Worm (Caenorhabditis elegans): ENCODE data around the gene shl-1.

Gene shl-1

ce11 chrIV:6376473-6377115 is 7.3 kb downstream of the shl-1 start, which contains the start of the genes hrpf-2 and bli-6 (continued):
- TF ChIP-seq lin-54 (GFP tag; optimal IDR thresholded peaks at IDR 0.05), result peak; percentile 79
- TF ChIP-seq nhr-80 (tag; optimal IDR thresholded peaks at IDR 0.05), result no peak
- no peak for TF ChIP-seq cebp-1 (GFP tag; IDR thresholded peaks at IDR 0.05)
- TF ChIP-seq cebp-1 (tag; optimal IDR thresholded peaks at IDR 0.05), result no peak
- TF ChIP-seq efl-1 (GFP tag; optimal IDR thresholded peaks at IDR 0.05), result peak; percentile 47
- TF ChIP-seq lsy-27 (tag; optimal IDR thresholded peaks at IDR 0.05; ENCODE audit: borderline replicate concordance, insufficient read depth), result no peak
- no peak for TF ChIP-seq lin-26 (GFP tag; IDR thresholded peaks at IDR 0.05)
- no peak for TF ChIP-seq bed-1 (GFP tag; IDR thresholded peaks at IDR 0.05)
- no peak for TF ChIP-seq egl-44 (GFP tag; IDR thresholded peaks at IDR 0.05)
- no peak for TF ChIP-seq F52B5.7 (tag; optimal IDR thresholded peaks at IDR 0.05)
- no peak for TF ChIP-seq rpc-1 (optimal IDR thresholded peaks at IDR 0.05)
- no peak for TF ChIP-seq rpc-1 (tag; optimal IDR thresholded peaks at IDR 0.05)
- no peak for TF ChIP-seq die-1 (tag; optimal IDR thresholded peaks at IDR 0.05)
- TF ChIP-seq hrde-1 (tag; optimal IDR thresholded peaks at IDR 0.05; ENCODE audit: borderline replicate concordance), result no peak
- TF ChIP-seq T07F8.4 (tag; optimal IDR thresholded peaks at IDR 0.05), result no peak
- no peak for TF ChIP-seq sdz-38 (tag; optimal IDR thresholded peaks at IDR 0.05)
- peak; percentile 52; the same call in 1 of the 2 replicates for TF ChIP-seq madf-6 (GFP tag; IDR thresholded peaks at IDR 0.05)
- no peak for TF ChIP-seq F57A8.1 (GFP tag; optimal IDR thresholded peaks at IDR 0.05)
- peak; percentile 2 for TF ChIP-seq him-1 (tag; optimal IDR thresholded peaks at IDR 0.05)
- TF ChIP-seq hmg-1.2 (GFP tag; IDR thresholded peaks at IDR 0.05), result peak; percentile 59; the same call in 1 of the 2 replicates
- TF ChIP-seq nhr-120 (GFP tag; IDR thresholded peaks at IDR 0.05), result no peak
- no peak for TF ChIP-seq unc-130 (GFP tag; optimal IDR thresholded peaks at IDR 0.05)
- TF ChIP-seq snpc-3.4 (tag; optimal IDR thresholded peaks at IDR 0.05), result no peak
- no peak for TF ChIP-seq athp-1 (tag; optimal IDR thresholded peaks at IDR 0.05)
- no peak for TF ChIP-seq B0035.1 (tag; optimal IDR thresholded peaks at IDR 0.05)
- TF ChIP-seq ztf-28 (GFP tag; IDR thresholded peaks at IDR 0.05), result no peak
- TF ChIP-seq attf-5 (GFP tag; optimal IDR thresholded peaks at IDR 0.05), result peak; percentile 71
- no peak for TF ChIP-seq unc-62 (GFP tag; optimal IDR thresholded peaks at IDR 0.05)
- no peak for TF ChIP-seq nhr-179 (tag; optimal IDR thresholded peaks at IDR 0.05)
- TF ChIP-seq zfh-2 (GFP tag; conservative IDR thresholded peaks at IDR 0.05), result no peak
- no peak for TF ChIP-seq repo-1 (tag; optimal IDR thresholded peaks at IDR 0.05)
- TF ChIP-seq bed-2 (GFP tag; IDR thresholded peaks at IDR 0.05), result no peak
- TF ChIP-seq ceh-100 (GFP tag; IDR thresholded peaks at IDR 0.05), result no peak
- no peak for TF ChIP-seq ccch-3 (GFP tag; optimal IDR thresholded peaks at IDR 0.05)
- no peak for TF ChIP-seq cebp-2 (GFP tag; IDR thresholded peaks at IDR 0.05)
- TF ChIP-seq pbrm-1 (GFP tag; IDR thresholded peaks at IDR 0.05), result no peak
- no peak for TF ChIP-seq fkh-3 (tag; optimal IDR thresholded peaks at IDR 0.05)
- TF ChIP-seq nhr-27 (tag; optimal IDR thresholded peaks at IDR 0.05), result no peak
- no peak for TF ChIP-seq hlh-26 (GFP tag; conservative IDR thresholded peaks at IDR 0.05)
- no peak for TF ChIP-seq attf-3 (GFP tag; conservative IDR thresholded peaks at IDR 0.05)
- no peak for TF ChIP-seq attf-6 (GFP tag; IDR thresholded peaks at IDR 0.05)
- no peak for TF ChIP-seq ztf-3 (GFP tag; optimal IDR thresholded peaks at IDR 0.05)
- TF ChIP-seq snpc-1.1 (tag; optimal IDR thresholded peaks at IDR 0.05; ENCODE audit: insufficient read depth), result peak; percentile 18
- TF ChIP-seq snpc-4 (GFP tag; optimal IDR thresholded peaks at IDR 0.05), result peak; percentile 17
- peak; percentile 42 to 91 (median 86) for TF ChIP-seq snpc-4 (tag; optimal IDR thresholded peaks at IDR 0.05)
- TF ChIP-seq dpl-1 (GFP tag; optimal IDR thresholded peaks at IDR 0.05), result peak; percentile 57
- TF ChIP-seq hmg-20 (GFP tag; IDR thresholded peaks at IDR 0.05), result no peak
- TF ChIP-seq F23B12.7 (tag; optimal IDR thresholded peaks at IDR 0.05; ENCODE audit: insufficient read depth), result peak; percentile 21
- TF ChIP-seq ztf-6 (GFP tag; IDR thresholded peaks at IDR 0.05), result no peak

Data from whole organism, young adult.